Worm (Caenorhabditis elegans) whole organism, L1 larva: ENCODE data around the gene mrg-1.

Experiments used
- alr-1 ChIP-seq: fragments of 200-800 bp; sonication (Bioruptor generic); optimal IDR thresholded peaks from 2 replicates; lab custom pipeline; 2018; ENCODE audit warnings: borderline replicate concordance, mild to moderate bottlenecking, missing genetic modification characterization, missing compliant biosample characterization
- elt-3 ChIP-seq, 6 experiments: fragments of 150-350 bp in 1 of 6; sonication (generic microtip); optimal IDR thresholded peaks; 2 replicates each; lab custom pipeline; 2017 to 2018; ENCODE audit warnings: missing biosample characterization in 6 of 6, missing genetic modification characterization in 6 of 6, inconsistent platforms in 1 of 6
- mdl-1 ChIP-seq, 2 experiments: fragments of 150-350 bp; optimal IDR thresholded peaks; 2 replicates each; lab custom pipeline; 2014 to 2017; ENCODE audit warnings: missing biosample characterization in 2 of 2, missing genetic modification characterization in 2 of 2, inconsistent platforms in 1 of 2
- nhr-28 ChIP-seq: fragments of 150-350 bp; optimal IDR thresholded peaks from 2 replicates; lab custom pipeline; 2014; ENCODE audit warnings: missing biosample characterization, missing genetic modification characterization

DNA sequence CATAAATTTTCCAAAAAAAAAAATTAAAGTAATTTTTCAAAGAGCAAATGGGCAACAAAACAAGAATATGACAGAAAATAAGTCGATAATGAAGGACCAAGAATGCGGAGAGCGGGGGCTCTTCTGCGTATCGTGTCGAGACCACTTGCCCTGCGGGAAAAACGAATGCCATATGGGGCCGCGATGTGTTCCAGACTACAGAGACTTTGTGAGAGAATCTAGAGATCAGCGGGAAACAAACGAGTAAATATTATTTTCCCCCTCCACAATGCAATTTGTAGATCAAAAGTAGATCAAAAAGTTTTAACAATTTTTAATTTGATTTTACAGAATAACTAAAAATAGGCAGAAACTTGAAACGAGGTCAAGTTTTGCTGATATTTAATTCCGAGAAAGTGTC is 34.3 kb downstream of the mrg-1 start:
- TF ChIP-seq alr-1 (no peak), mdl-1 (tag; optimal IDR thresholded peaks at IDR 0.05; lab: Kevin White, UChicago) (no peak), elt-3 (tag; optimal IDR thresholded peaks at IDR 0.05; lab: Kevin White, UChicago) (no peak), nhr-28 (no peak)
